Worm (Caenorhabditis elegans) whole organism, L2 larva: Measurements from ENCODE around the gene clec-51.

ENCODE experiments used
- C34F6.9 ChIP-seq: fragments of 150-350 bp; optimal IDR thresholded peaks from 2 replicates; lab custom pipeline; 2014; ENCODE audit warnings: missing biosample characterization, missing genetic modification characterization
- Y55F3AM.14 ChIP-seq: fragments of 200-800 bp; sonication (Bioruptor generic); optimal IDR thresholded peaks from 2 replicates; lab custom pipeline; 2018; ENCODE audit warnings: mild to moderate bottlenecking, missing genetic modification characterization, missing compliant biosample characterization
- ZK546.5 ChIP-seq: sonication (generic microtip); optimal IDR thresholded peaks from 2 replicates; lab custom pipeline; 2017; ENCODE audit warnings: missing biosample characterization, missing genetic modification characterization
- alr-1 ChIP-seq: fragments of 150-350 bp; optimal IDR thresholded peaks from 2 replicates; lab custom pipeline; 2014; ENCODE audit warnings: missing biosample characterization, missing genetic modification characterization
- aly-2 ChIP-seq: fragments of 150-350 bp; optimal IDR thresholded peaks from 2 replicates; lab custom pipeline; 2014; ENCODE audit warnings: missing biosample characterization, missing genetic modification characterization
- blmp-1 ChIP-seq: sonication (generic microtip); optimal IDR thresholded peaks from 2 replicates; lab custom pipeline; 2017; ENCODE audit warnings: missing genetic modification characterization, mild to moderate bottlenecking, missing compliant biosample characterization, antibody characterized with exemption, moderate library complexity; ENCODE audit not compliant: insufficient read depth
- ceh-16 ChIP-seq: fragments of 150-350 bp; optimal IDR thresholded peaks from 2 replicates; lab custom pipeline; 2014; ENCODE audit warnings: missing biosample characterization, missing genetic modification characterization
- ceh-82 ChIP-seq: fragments of 150-350 bp; optimal IDR thresholded peaks from 2 replicates; lab custom pipeline; 2014; ENCODE audit warnings: missing biosample characterization, missing genetic modification characterization
- dmd-4 ChIP-seq: sonication (generic microtip); optimal IDR thresholded peaks from 2 replicates; lab custom pipeline; 2017; ENCODE audit warnings: missing biosample characterization, missing genetic modification characterization
- fos-1 ChIP-seq: fragments of 150-350 bp; optimal IDR thresholded peaks from 2 replicates; lab custom pipeline; 2014; ENCODE audit warnings: missing biosample characterization, missing genetic modification characterization
- gmeb-1 ChIP-seq: fragments of 150-350 bp; optimal IDR thresholded peaks from 2 replicates; lab custom pipeline; 2014; ENCODE audit warnings: missing biosample characterization, missing genetic modification characterization
- lin-39 ChIP-seq: fragments of 150-350 bp; optimal IDR thresholded peaks from 2 replicates; lab custom pipeline; 2014; ENCODE audit warnings: missing biosample characterization, missing genetic modification reagents, missing genetic modification characterization
- lsy-2 ChIP-seq, 2 experiments: fragments of 150-350 bp in 1 of 2; sonication (generic microtip) in 1 of 2; optimal IDR thresholded peaks; 2 replicates each; lab custom pipeline; 2014 to 2017; ENCODE audit warnings: missing biosample characterization in 2 of 2, missing genetic modification characterization in 2 of 2
- mab-5 ChIP-seq: fragments of 150-350 bp; optimal IDR thresholded peaks from 2 replicates; lab custom pipeline; 2014; ENCODE audit warnings: missing biosample characterization, missing genetic modification characterization
- mbf-1 ChIP-seq: sonication (generic microtip); optimal IDR thresholded peaks from 2 replicates; lab custom pipeline; 2017; ENCODE audit warnings: missing biosample characterization, missing genetic modification characterization
- mdl-1 ChIP-seq, 2 experiments: fragments of 150-350 bp in 1 of 2; sonication (generic microtip) in 1 of 2; optimal IDR thresholded peaks; 2 replicates each; lab custom pipeline; 2017; ENCODE audit warnings: missing biosample characterization in 2 of 2, missing genetic modification characterization in 2 of 2
- nhr-11 ChIP-seq: fragments of 150-350 bp; optimal IDR thresholded peaks from 2 replicates; lab custom pipeline; 2014; ENCODE audit warnings: missing biosample characterization, missing genetic modification characterization
- nhr-129 ChIP-seq: fragments of 150-350 bp; optimal IDR thresholded peaks from 2 replicates; lab custom pipeline; 2014; ENCODE audit warnings: missing biosample characterization, missing genetic modification characterization
- nhr-21 ChIP-seq: fragments of 150-350 bp; optimal IDR thresholded peaks from 2 replicates; lab custom pipeline; 2014; ENCODE audit warnings: missing biosample characterization, missing genetic modification characterization
- nhr-23 ChIP-seq: fragments of 150-350 bp; optimal IDR thresholded peaks from 2 replicates; lab custom pipeline; 2014; ENCODE audit warnings: missing biosample characterization, missing genetic modification reagents, missing genetic modification characterization
- nhr-237 ChIP-seq: fragments of 150-350 bp; optimal IDR thresholded peaks from 2 replicates; lab custom pipeline; 2014; ENCODE audit warnings: missing biosample characterization, missing genetic modification characterization
- nhr-25 ChIP-seq: fragments of 150-350 bp; sonication (generic microtip); optimal IDR thresholded peaks from 3 replicates; lab custom pipeline; 2014; ENCODE audit warnings: missing biosample characterization, missing genetic modification characterization
- nhr-6 ChIP-seq: fragments of 150-350 bp; optimal IDR thresholded peaks from 2 replicates; lab custom pipeline; 2014; ENCODE audit warnings: missing biosample characterization, missing genetic modification characterization
- nhr-77 ChIP-seq: fragments of 150-350 bp; optimal IDR thresholded peaks from 2 replicates; lab custom pipeline; 2014; ENCODE audit warnings: missing biosample characterization, missing genetic modification characterization
- sma-9 ChIP-seq, 2 experiments: fragments of 150-350 bp in 1 of 2; sonication (generic microtip) in 1 of 2; optimal IDR thresholded peaks; 2 replicates each; lab custom pipeline; 2014 to 2016; ENCODE audit warnings: missing genetic modification characterization in 2 of 2, mild to moderate bottlenecking in 1 of 2, missing biosample characterization in 1 of 2, missing compliant biosample characterization in 1 of 2, missing genetic modification reagents in 1 of 2, moderate library complexity in 1 of 2
- unc-39 ChIP-seq: fragments of 150-350 bp; optimal IDR thresholded peaks from 2 replicates; lab custom pipeline; 2014; ENCODE audit warnings: missing biosample characterization, missing genetic modification characterization
- unc-55 ChIP-seq: fragments of 150-350 bp; sonication (generic microtip); optimal IDR thresholded peaks from 3 replicates; lab custom pipeline; 2014; ENCODE audit warnings: missing biosample characterization, missing genetic modification reagents, missing genetic modification characterization
- ztf-4 ChIP-seq: fragments of 150-350 bp; optimal IDR thresholded peaks from 2 replicates; lab custom pipeline; 2014; ENCODE audit warnings: missing biosample characterization, missing genetic modification characterization

Gene clec-51

DNA sequence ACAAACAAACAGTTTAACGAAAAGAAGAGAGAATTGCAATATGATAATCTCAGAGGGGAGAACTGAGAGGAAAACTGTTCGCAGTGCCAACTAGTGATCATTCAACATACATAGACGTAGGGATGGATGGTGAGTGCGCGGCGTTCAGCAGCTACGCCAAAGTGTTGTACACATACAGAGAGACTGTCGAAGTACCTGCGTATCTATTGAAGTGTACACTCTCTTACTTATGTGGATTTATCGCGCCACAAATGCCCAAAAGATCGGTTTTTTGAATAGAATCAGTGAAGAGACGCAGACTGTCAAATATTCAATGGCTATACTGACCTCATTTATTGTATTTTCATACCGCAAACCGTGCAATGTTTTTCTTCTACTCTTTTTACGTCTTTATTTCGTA lies 6.7 kb upstream of the clec-51 start (continued):
- TF ChIP-seq sma-9 (GFP tag; optimal IDR thresholded peaks at IDR 0.05; lab: Kevin White, UChicago) (peak; percentile 19), sma-9 (tag; optimal IDR thresholded peaks at IDR 0.05; lab: Kevin White, UChicago) (no peak), lin-39 (tag; lab: Kevin White, UChicago) (no peak), nhr-25 (tag; lab: Kevin White, UChicago) (no peak)

ce11 chrIV:8169674-8170073 lies 6.1 kb upstream of the clec-51 start, which contains the start of gene C07G1.15:
Gene C07G1.15, plus strand, starts transcription at chrIV:8169974.
- no peak for TF ChIP-seq nhr-6 (tag; lab: Kevin White, UChicago)
- no peak for TF ChIP-seq dmd-4 (tag; lab: Kevin White, UChicago)
- no peak for TF ChIP-seq nhr-237 (tag; lab: Kevin White, UChicago)
- no peak for TF ChIP-seq mbf-1 (tag; lab: Kevin White, UChicago)
- no peak for TF ChIP-seq sma-9 (GFP tag; optimal IDR thresholded peaks at IDR 0.05; lab: Kevin White, UChicago)
- no peak for TF ChIP-seq sma-9 (tag; optimal IDR thresholded peaks at IDR 0.05; lab: Kevin White, UChicago)
- TF ChIP-seq mab-5 (tag; lab: Kevin White, UChicago) = no peak
- TF ChIP-seq alr-1 = no peak
- TF ChIP-seq nhr-129 (tag; lab: Kevin White, UChicago) = no peak
- no peak for TF ChIP-seq nhr-77
- no peak for TF ChIP-seq blmp-1 (tag; lab: Kevin White, UChicago)
- TF ChIP-seq unc-55 (GFP tag; lab: Kevin White, UChicago) = no peak
- TF ChIP-seq Y55F3AM.14 (GFP tag; lab: Kevin White, UChicago) = no peak
- TF ChIP-seq nhr-23 (tag; lab: Kevin White, UChicago) = no peak

ce11 chrIV:8168660-8169059 lies 5.1 kb upstream of the clec-51 start, which contains the start of gene clec-52:
Gene clec-52, minus strand, starts transcription at chrIV:8168760.
- no peak for TF ChIP-seq ceh-82 (tag; lab: Kevin White, UChicago)
- TF ChIP-seq nhr-11 (tag; lab: Kevin White, UChicago) = no peak
- no peak for TF ChIP-seq nhr-21
- no peak for TF ChIP-seq nhr-6 (tag; lab: Kevin White, UChicago)
- TF ChIP-seq ZK546.5 = no peak
- TF ChIP-seq gmeb-1 = no peak
- no peak for TF ChIP-seq aly-2 (tag; lab: Kevin White, UChicago)
- TF ChIP-seq unc-55 (GFP tag; lab: Kevin White, UChicago) = no peak
- TF ChIP-seq ztf-4 (tag; lab: Kevin White, UChicago) = no peak
- TF ChIP-seq C34F6.9 = no peak
- no peak for TF ChIP-seq lsy-2 (tag; optimal IDR thresholded peaks at IDR 0.05; lab: Kevin White, UChicago)
- no peak for TF ChIP-seq sma-9 (GFP tag; optimal IDR thresholded peaks at IDR 0.05; lab: Kevin White, UChicago)
- no peak for TF ChIP-seq sma-9 (tag; optimal IDR thresholded peaks at IDR 0.05; lab: Kevin White, UChicago)

DNA sequence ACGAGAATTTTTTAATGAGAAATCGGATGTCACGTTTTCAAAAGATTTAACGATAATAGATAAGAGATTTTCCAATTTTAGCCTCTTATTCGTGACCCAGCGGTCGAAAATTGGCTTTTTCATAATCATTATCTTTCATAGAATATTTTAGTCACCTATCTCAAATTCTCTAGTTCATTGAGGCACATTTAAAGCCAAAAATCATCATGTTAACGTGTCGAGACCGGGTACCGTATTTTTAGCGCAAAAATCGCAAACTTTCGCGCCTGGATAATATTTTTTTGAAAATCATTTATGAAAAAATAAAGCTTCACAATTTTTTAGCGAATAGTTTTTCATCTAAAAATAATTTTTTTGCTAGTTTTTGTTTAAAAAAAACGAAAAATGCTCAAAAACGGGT lies 2.4 kb upstream of the clec-51 start, which contains the start of gene B0218.7:
Gene B0218.7, minus strand, starts transcription at position 101 of the 400 bp plus-strand sequence.
- TF ChIP-seq blmp-1 (tag; lab: Kevin White, UChicago) = no peak

DNA sequence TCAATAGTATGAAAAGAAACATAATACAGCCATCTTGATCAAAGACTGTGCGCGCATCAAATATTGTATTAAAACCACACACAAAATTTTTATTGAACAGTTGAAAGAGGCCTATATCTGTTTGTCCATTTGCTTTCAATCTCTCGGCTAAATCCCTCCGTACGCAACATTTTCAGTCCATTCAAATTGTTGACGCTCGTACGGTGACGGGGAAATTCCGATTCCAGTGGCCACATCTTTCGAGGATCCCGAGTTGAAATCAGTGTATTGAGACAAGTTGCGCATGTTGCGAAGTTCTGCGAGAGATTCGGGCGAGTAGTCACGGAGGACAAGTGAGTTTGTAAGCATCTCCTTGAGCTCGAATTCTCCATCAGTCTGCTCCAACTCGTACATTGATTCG lies 915 bp upstream of the clec-51 start:
- TF ChIP-seq gmeb-1 (no peak), nhr-23 (tag; lab: Kevin White, UChicago) (no peak), Y55F3AM.14 (GFP tag; lab: Kevin White, UChicago) (no peak), nhr-77 (no peak), ceh-16 (tag; lab: Kevin White, UChicago) (no peak), unc-55 (GFP tag; lab: Kevin White, UChicago) (no peak), dmd-4 (tag; lab: Kevin White, UChicago) (no peak), unc-39 (tag; lab: Kevin White, UChicago) (no peak), nhr-6 (tag; lab: Kevin White, UChicago) (no peak)

- TF ChIP-seq mdl-1 (tag; optimal IDR thresholded peaks at IDR 0.05; lab: Kevin White, UChicago) (no peak), fos-1 (tag; lab: Kevin White, UChicago) (peak; percentile 52)
- TF ChIP-seq, all 48 proteins: peak for 1
Observed at ce11 chrIV:8161774-8162173, 1.8 kb downstream of the clec-51 start.

DNA sequence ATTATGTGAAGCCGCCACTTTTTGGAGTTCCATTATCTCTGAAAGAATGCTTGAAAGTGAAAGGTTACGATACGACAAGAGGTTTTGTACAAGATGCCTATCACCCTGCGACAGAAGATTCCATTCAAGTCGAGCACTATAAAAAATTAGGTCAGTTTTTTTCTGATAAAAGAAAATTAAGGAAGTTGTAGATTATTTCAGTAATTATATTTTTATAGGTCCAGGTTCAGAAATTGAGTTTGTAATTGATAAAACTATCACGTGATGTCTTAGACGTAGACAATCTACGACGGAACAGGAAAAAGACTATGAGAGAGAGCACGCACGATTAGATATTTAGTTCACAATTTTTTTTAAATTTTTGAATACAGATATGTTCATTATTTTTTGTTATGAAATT lies 3.6 kb downstream of the clec-51 start:
- TF ChIP-seq ZK546.5 = no peak
- no peak for TF ChIP-seq nhr-11 (tag; lab: Kevin White, UChicago)
- TF ChIP-seq fos-1 (tag; lab: Kevin White, UChicago) = peak; percentile 1
- no peak for TF ChIP-seq unc-55 (GFP tag; lab: Kevin White, UChicago)
- TF ChIP-seq nhr-23 (tag; lab: Kevin White, UChicago) = no peak
